Worm (Caenorhabditis elegans) whole organism, L1 larva: ENCODE measurements around the gene F21C10.6.

Experiments used
- ceh-82 ChIP-seq, 3 experiments: fragments of 150-350 bp in 1 of 3; sonication (generic microtip) in 2 of 3; optimal IDR thresholded peaks; 2 replicates each; lab custom pipeline; 2014 to 2017; ENCODE audit warnings: missing biosample characterization in 3 of 3, missing genetic modification characterization in 3 of 3
- elt-2 ChIP-seq: sonication (generic microtip); optimal IDR thresholded peaks from 2 replicates; lab custom pipeline; 2016; ENCODE audit warnings: missing genetic modification characterization, mild to moderate bottlenecking, inconsistent platforms, missing compliant biosample characterization, missing genetic modification reagents
- nhr-237 ChIP-seq: fragments of 150-350 bp; optimal IDR thresholded peaks from 2 replicates; lab custom pipeline; 2014; ENCODE audit warnings: missing biosample characterization, missing genetic modification characterization
- unc-130 ChIP-seq: fragments of 150-350 bp; optimal IDR thresholded peaks from 2 replicates; lab custom pipeline; 2017; ENCODE audit warnings: missing biosample characterization, missing genetic modification characterization, inconsistent platforms

ce11 chrV:9079965-9080432 is 44.3 kb upstream of the F21C10.6 start:
- TF ChIP-seq nhr-237 (tag; lab: Kevin White, UChicago) (no peak), ceh-82 (tag; optimal IDR thresholded peaks at IDR 0.05; lab: Kevin White, UChicago) (no peak), unc-130 (tag; lab: Kevin White, UChicago) (no peak), elt-2 (peak; percentile 97)
